Worm (Caenorhabditis elegans) whole organism, L2 larva: ENCODE measurements around the gene htp-2.
A peak's percentile ranks its signal among the peaks of the same experiment; 100 is the strongest.

ENCODE experiments used
- C34F6.9 ChIP-seq: fragments of 150-350 bp; optimal IDR thresholded peaks from 2 replicates; lab custom pipeline; 2014; ENCODE audit warnings: missing biosample characterization, missing genetic modification characterization
- F13H6.1 ChIP-seq: sonication (generic microtip); optimal IDR thresholded peaks from 2 replicates; lab custom pipeline; 2016; ENCODE audit warnings: missing genetic modification characterization, missing compliant biosample characterization
- R02D3.7 ChIP-seq: fragments of 150-350 bp; optimal IDR thresholded peaks from 2 replicates; lab custom pipeline; 2014; ENCODE audit warnings: missing biosample characterization, missing genetic modification characterization
- Y55F3AM.14 ChIP-seq: fragments of 200-800 bp; sonication (Bioruptor generic); optimal IDR thresholded peaks from 2 replicates; lab custom pipeline; 2018; ENCODE audit warnings: mild to moderate bottlenecking, missing genetic modification characterization, missing compliant biosample characterization
- ZK546.5 ChIP-seq: sonication (generic microtip); optimal IDR thresholded peaks from 2 replicates; lab custom pipeline; 2017; ENCODE audit warnings: missing biosample characterization, missing genetic modification characterization
- aly-2 ChIP-seq: fragments of 150-350 bp; optimal IDR thresholded peaks from 2 replicates; lab custom pipeline; 2014; ENCODE audit warnings: missing biosample characterization, missing genetic modification characterization
- ceh-16 ChIP-seq: fragments of 150-350 bp; optimal IDR thresholded peaks from 2 replicates; lab custom pipeline; 2014; ENCODE audit warnings: missing biosample characterization, missing genetic modification characterization
- ceh-82 ChIP-seq: fragments of 150-350 bp; optimal IDR thresholded peaks from 2 replicates; lab custom pipeline; 2014; ENCODE audit warnings: missing biosample characterization, missing genetic modification characterization
- dmd-4 ChIP-seq: sonication (generic microtip); optimal IDR thresholded peaks from 2 replicates; lab custom pipeline; 2017; ENCODE audit warnings: missing biosample characterization, missing genetic modification characterization
- egl-27 ChIP-seq: sonication (generic microtip); optimal IDR thresholded peaks from 3 replicates; lab custom pipeline; 2017; ENCODE audit warnings: missing biosample characterization, missing genetic modification reagents, missing genetic modification characterization
- elt-1 ChIP-seq: fragments of 150-350 bp; optimal IDR thresholded peaks from 2 replicates; lab custom pipeline; 2014; ENCODE audit warnings: missing biosample characterization, missing genetic modification characterization
- elt-3 ChIP-seq: sonication (generic microtip); optimal IDR thresholded peaks from 2 replicates; lab custom pipeline; 2017; ENCODE audit warnings: missing biosample characterization, missing genetic modification characterization
- fos-1 ChIP-seq: fragments of 150-350 bp; optimal IDR thresholded peaks from 2 replicates; lab custom pipeline; 2014; ENCODE audit warnings: missing biosample characterization, missing genetic modification characterization
- gmeb-1 ChIP-seq: fragments of 150-350 bp; optimal IDR thresholded peaks from 2 replicates; lab custom pipeline; 2014; ENCODE audit warnings: missing biosample characterization, missing genetic modification characterization
- lin-11 ChIP-seq: fragments of 150-350 bp; sonication (generic microtip); optimal IDR thresholded peaks from 2 replicates; lab custom pipeline; 2014; ENCODE audit warnings: missing biosample characterization, missing genetic modification characterization, inconsistent platforms, mixed read lengths
- lin-13 ChIP-seq: fragments of 150-350 bp; optimal IDR thresholded peaks from 2 replicates; lab custom pipeline; 2014; ENCODE audit warnings: missing biosample characterization, missing genetic modification reagents, missing genetic modification characterization
- lsy-2 ChIP-seq, 2 experiments: fragments of 150-350 bp in 1 of 2; sonication (generic microtip) in 1 of 2; optimal IDR thresholded peaks; 2 replicates each; lab custom pipeline; 2014 to 2017; ENCODE audit warnings: missing biosample characterization in 2 of 2, missing genetic modification characterization in 2 of 2
- mab-5 ChIP-seq: fragments of 150-350 bp; optimal IDR thresholded peaks from 2 replicates; lab custom pipeline; 2014; ENCODE audit warnings: missing biosample characterization, missing genetic modification characterization
- mbf-1 ChIP-seq: sonication (generic microtip); optimal IDR thresholded peaks from 2 replicates; lab custom pipeline; 2017; ENCODE audit warnings: missing biosample characterization, missing genetic modification characterization
- nhr-10 ChIP-seq: sonication (generic microtip); optimal IDR thresholded peaks from 2 replicates; lab custom pipeline; 2017; ENCODE audit warnings: missing biosample characterization, missing genetic modification characterization
- nhr-11 ChIP-seq: fragments of 150-350 bp; optimal IDR thresholded peaks from 2 replicates; lab custom pipeline; 2014; ENCODE audit warnings: missing biosample characterization, missing genetic modification characterization
- nhr-12 ChIP-seq: fragments of 150-350 bp; optimal IDR thresholded peaks from 2 replicates; lab custom pipeline; 2014; ENCODE audit warnings: missing biosample characterization, missing genetic modification characterization
- nhr-129 ChIP-seq: fragments of 150-350 bp; optimal IDR thresholded peaks from 2 replicates; lab custom pipeline; 2014; ENCODE audit warnings: missing biosample characterization, missing genetic modification characterization
- nhr-6 ChIP-seq: fragments of 150-350 bp; optimal IDR thresholded peaks from 2 replicates; lab custom pipeline; 2014; ENCODE audit warnings: missing biosample characterization, missing genetic modification characterization
- peb-1 ChIP-seq: fragments of 150-350 bp; optimal IDR thresholded peaks from 2 replicates; lab custom pipeline; 2014; ENCODE audit warnings: missing biosample characterization, missing genetic modification characterization
- sma-3 ChIP-seq: sonication (generic microtip); optimal IDR thresholded peaks from 2 replicates; lab custom pipeline; 2016; ENCODE audit warnings: missing genetic modification reagents, missing genetic modification characterization, missing compliant biosample characterization
- sma-9 ChIP-seq, 2 experiments: fragments of 150-350 bp in 1 of 2; sonication (generic microtip) in 1 of 2; optimal IDR thresholded peaks; 2 replicates each; lab custom pipeline; 2014 to 2016; ENCODE audit warnings: missing genetic modification characterization in 2 of 2, mild to moderate bottlenecking in 1 of 2, missing biosample characterization in 1 of 2, missing compliant biosample characterization in 1 of 2, missing genetic modification reagents in 1 of 2, moderate library complexity in 1 of 2
- snpc-4 ChIP-seq: fragments of 150-350 bp; optimal IDR thresholded peaks from 2 replicates; lab custom pipeline; 2014; ENCODE audit warnings: missing biosample characterization, missing genetic modification characterization
- unc-55 ChIP-seq: fragments of 150-350 bp; sonication (generic microtip); optimal IDR thresholded peaks from 3 replicates; lab custom pipeline; 2014; ENCODE audit warnings: missing biosample characterization, missing genetic modification reagents, missing genetic modification characterization
- unc-62 ChIP-seq: fragments of 150-350 bp; optimal IDR thresholded peaks from 2 replicates; lab custom pipeline; 2014; ENCODE audit warnings: missing biosample characterization, missing genetic modification reagents, missing genetic modification characterization
- zag-1 ChIP-seq: fragments of 150-350 bp; optimal IDR thresholded peaks from 2 replicates; lab custom pipeline; 2014; ENCODE audit warnings: missing biosample characterization, missing genetic modification characterization
- ztf-1 ChIP-seq: fragments of 200-800 bp; sonication (Bioruptor generic); conservative IDR thresholded peaks from 2 replicates; pipeline ENCODE4 v1.3.6; 2022; ENCODE audit warnings: missing genetic modification characterization, missing compliant biosample characterization
- ztf-11 ChIP-seq: sonication (generic microtip); optimal IDR thresholded peaks from 2 replicates; lab custom pipeline; 2017; ENCODE audit warnings: missing biosample characterization, missing genetic modification characterization
- ztf-4 ChIP-seq: fragments of 150-350 bp; optimal IDR thresholded peaks from 2 replicates; lab custom pipeline; 2014; ENCODE audit warnings: missing biosample characterization, missing genetic modification characterization

htp-2 gene

ce11 chrIV:6442016-6442618, 22.8 kb downstream of the htp-2 start:
- TF ChIP-seq F13H6.1 (tag; lab: Kevin White, UChicago) (peak; percentile 59), sma-3 (GFP tag; lab: Kevin White, UChicago) (no peak), unc-55 (GFP tag; lab: Kevin White, UChicago) (peak; percentile 23), C34F6.9 (peak; percentile 2), peb-1 (tag; lab: Kevin White, UChicago) (no peak), ZK546.5 (no peak), unc-62 (GFP tag; lab: Kevin White, UChicago) (no peak), mbf-1 (tag; lab: Kevin White, UChicago) (no peak), sma-9 (GFP tag; optimal IDR thresholded peaks at IDR 0.05; lab: Kevin White, UChicago) (peak; percentile 42), sma-9 (tag; optimal IDR thresholded peaks at IDR 0.05; lab: Kevin White, UChicago) (no peak), gmeb-1 (peak; percentile 26), lsy-2 (tag; optimal IDR thresholded peaks at IDR 0.05; lab: Kevin White, UChicago) (peak; percentile 21 to 39)

- no peak for TF ChIP-seq mab-5 (tag; lab: Kevin White, UChicago)
- TF ChIP-seq elt-3 = no peak
- no peak for TF ChIP-seq snpc-4 (tag; lab: Kevin White, UChicago)
- no peak for TF ChIP-seq mbf-1 (tag; lab: Kevin White, UChicago)
- TF ChIP-seq sma-3 (GFP tag; lab: Kevin White, UChicago) = no peak
- no peak for TF ChIP-seq ceh-82 (tag; lab: Kevin White, UChicago)
- TF ChIP-seq aly-2 (tag; lab: Kevin White, UChicago) = no peak
- TF ChIP-seq nhr-6 = no peak
- no peak for TF ChIP-seq lsy-2 (tag; optimal IDR thresholded peaks at IDR 0.05; lab: Kevin White, UChicago)
- TF ChIP-seq gmeb-1 = no peak
These were observed 23.7 kb downstream of the htp-2 start for ce11 chrIV:6443018-6443417.

ce11 chrIV:6457472-6457871, 38.1 kb downstream of the htp-2 start, which contains the start of gene lgc-10:
lgc-10 (minus strand) TSS chrIV:6457572.
- TF ChIP-seq ZK546.5 (no peak), gmeb-1 (no peak), C34F6.9 (no peak), nhr-11 (tag; lab: Kevin White, UChicago) (no peak), Y55F3AM.14 (GFP tag; lab: Kevin White, UChicago) (no peak), lin-13 (GFP tag; lab: Kevin White, UChicago) (no peak), lin-11 (tag; lab: Kevin White, UChicago) (no peak), nhr-6 (no peak), fos-1 (tag; lab: Kevin White, UChicago) (no peak), ztf-11 (tag; lab: Kevin White, UChicago) (no peak), sma-3 (GFP tag; lab: Kevin White, UChicago) (no peak), nhr-10 (tag; lab: Kevin White, UChicago) (no peak), peb-1 (tag; lab: Kevin White, UChicago) (no peak), ceh-16 (tag; lab: Kevin White, UChicago) (no peak), elt-1 (tag; lab: Kevin White, UChicago) (no peak), nhr-12 (no peak), R02D3.7 (tag; lab: Kevin White, UChicago) (no peak), ztf-1 (GFP tag; lab: Robert Waterston, UW) (no peak), nhr-129 (no peak)
- TF ChIP-seq, all 48 proteins: peak for 0

DNA sequence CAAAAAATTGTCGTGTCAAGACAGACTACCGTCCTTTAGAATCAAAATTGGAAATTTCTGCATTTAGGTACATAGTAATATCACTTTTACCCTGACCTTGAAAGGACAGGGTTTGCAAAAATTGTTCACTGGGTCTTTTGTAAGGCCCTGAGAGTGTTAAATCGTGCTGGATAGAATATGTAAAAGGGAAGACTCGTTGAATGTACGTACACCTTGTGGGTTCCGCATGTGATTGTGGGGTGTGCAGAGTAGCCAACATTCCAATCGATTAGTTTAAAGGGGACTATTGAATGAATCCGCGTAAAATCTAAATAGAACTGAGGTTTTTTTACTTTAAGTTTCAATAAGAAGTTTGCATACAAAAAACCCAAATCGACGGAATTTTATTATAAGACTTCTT, 41.3 kb downstream of the htp-2 start:
- TF ChIP-seq unc-55 (GFP tag; lab: Kevin White, UChicago) (no peak), gmeb-1 (no peak)

- no peak for TF ChIP-seq mbf-1 (tag; lab: Kevin White, UChicago)
- TF ChIP-seq Y55F3AM.14 (GFP tag; lab: Kevin White, UChicago) = no peak
- no peak for TF ChIP-seq F13H6.1 (tag; lab: Kevin White, UChicago)
- TF ChIP-seq dmd-4 (tag; lab: Kevin White, UChicago) = no peak
- no peak for TF ChIP-seq ztf-4 (tag; lab: Kevin White, UChicago)
- TF ChIP-seq egl-27 = no peak
- TF ChIP-seq zag-1 (tag; lab: Kevin White, UChicago) = no peak
- TF ChIP-seq ztf-11 (tag; lab: Kevin White, UChicago) = no peak
- no peak for TF ChIP-seq C34F6.9
- TF ChIP-seq sma-3 (GFP tag; lab: Kevin White, UChicago) = no peak
- TF ChIP-seq sma-9 (GFP tag; optimal IDR thresholded peaks at IDR 0.05; lab: Kevin White, UChicago) = no peak
- TF ChIP-seq sma-9 (tag; optimal IDR thresholded peaks at IDR 0.05; lab: Kevin White, UChicago) = no peak
- no peak for TF ChIP-seq nhr-12
- TF ChIP-seq unc-55 (GFP tag; lab: Kevin White, UChicago) = no peak
- TF ChIP-seq nhr-10 (tag; lab: Kevin White, UChicago) = no peak
These were observed 44.7 kb downstream of the htp-2 start, which contains the start of gene acr-25 for ce11 chrIV:6464005-6464404. acr-25 (plus strand) TSS chrIV:6464305.
